Fruit fly (Drosophila melanogaster): ENCODE data around the gene CG16762.

DNA sequence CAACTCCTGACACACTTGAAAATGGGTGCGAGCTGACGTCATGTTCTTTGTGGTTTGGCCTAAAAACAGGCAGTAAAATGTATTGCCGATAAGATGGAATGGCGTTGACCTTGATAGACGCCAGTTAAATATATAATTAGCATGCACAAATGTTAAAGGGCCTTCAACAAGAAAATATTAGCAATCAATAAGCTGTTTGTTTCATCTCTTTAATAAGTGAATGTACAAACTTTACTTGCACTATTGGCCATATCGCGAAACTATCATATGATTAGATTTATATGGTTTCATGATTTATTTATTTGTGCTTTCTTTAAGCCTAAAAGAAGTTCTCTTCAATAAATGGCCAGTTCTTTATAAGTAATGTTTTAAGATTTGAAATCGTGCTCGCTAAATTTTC is 13.4 kb downstream of the CG16762 start:
- TF ChIP-seq CG8478 (optimal IDR thresholded peaks at IDR 0.05): no peak
- TF ChIP-seq CTCF (optimal IDR thresholded peaks at IDR 0.05): no peak
